Worm (Caenorhabditis elegans) whole organism, L1 larva: ENCODE data around the gene F17C8.7.

ENCODE experiments used
- ama-1 ChIP-seq: fragments of 150-350 bp; optimal IDR thresholded peaks from 2 replicates; lab custom pipeline; 2014
- blmp-1 ChIP-seq: fragments of 150-350 bp; optimal IDR thresholded peaks from 2 replicates; lab custom pipeline; 2014; ENCODE audit warnings: missing biosample characterization, missing genetic modification characterization
- ceh-8 ChIP-seq: fragments of 200-800 bp; sonication (Bioruptor generic); optimal IDR thresholded peaks from 2 replicates; lab custom pipeline; 2018; ENCODE audit warnings: mild to moderate bottlenecking, missing genetic modification characterization, moderate library complexity, missing compliant biosample characterization
- ceh-82 ChIP-seq, 3 experiments: fragments of 150-350 bp in 1 of 3; sonication (generic microtip) in 2 of 3; optimal IDR thresholded peaks; 2 replicates each; lab custom pipeline; 2014 to 2017; ENCODE audit warnings: missing biosample characterization in 3 of 3, missing genetic modification characterization in 3 of 3
- ceh-88 ChIP-seq: fragments of 200-800 bp; sonication (Bioruptor generic); IDR thresholded peaks from 2 replicates; pipeline ENCODE4 v1.3.6; 2022; ENCODE audit warnings: missing genetic modification characterization, missing compliant biosample characterization
- egl-27 ChIP-seq, 2 experiments: fragments of 150-350 bp in 1 of 2; sonication (generic microtip); optimal IDR thresholded peaks; 3 replicates each; lab custom pipeline; 2017 to 2018; ENCODE audit warnings: missing biosample characterization in 2 of 2, missing genetic modification characterization in 2 of 2, missing genetic modification reagents in 2 of 2
- lin-13 ChIP-seq: fragments of 150-350 bp; optimal IDR thresholded peaks from 2 replicates; lab custom pipeline; 2014; ENCODE audit warnings: missing biosample characterization, missing genetic modification reagents, missing genetic modification characterization
- nhr-12 ChIP-seq: sonication (generic microtip); optimal IDR thresholded peaks from 2 replicates; lab custom pipeline; 2017; ENCODE audit warnings: missing biosample characterization, missing genetic modification characterization
- nhr-76 ChIP-seq: sonication (generic microtip); optimal IDR thresholded peaks from 2 replicates; lab custom pipeline; 2017; ENCODE audit warnings: missing biosample characterization, missing genetic modification characterization
- snu-23 ChIP-seq: sonication (generic microtip); optimal IDR thresholded peaks from 2 replicates; lab custom pipeline; 2016; ENCODE audit warnings: missing genetic modification characterization, missing compliant biosample characterization
- unc-62 ChIP-seq: fragments of 150-350 bp; optimal IDR thresholded peaks from 2 replicates; lab custom pipeline; 2014; ENCODE audit warnings: missing biosample characterization, missing genetic modification reagents, missing genetic modification characterization
- zip-4 ChIP-seq: fragments of 200-800 bp; sonication (Bioruptor generic); optimal IDR thresholded peaks from 2 replicates; lab custom pipeline; 2018; ENCODE audit warnings: mild to moderate bottlenecking, missing genetic modification characterization, moderate library complexity, missing compliant biosample characterization

ce11 chrIII:4785714-4786113, 50.2 kb downstream of the F17C8.7 start, which contains the start of gene mel-28:
- TF ChIP-seq zip-4 (no peak), nhr-12 (no peak), nhr-76 (tag; lab: Kevin White, UChicago) (no peak), ceh-82 (tag; optimal IDR thresholded peaks at IDR 0.05; lab: Kevin White, UChicago) (no peak), unc-62 (GFP tag; lab: Kevin White, UChicago) (no peak), ceh-8 (GFP tag; lab: Kevin White, UChicago) (no peak), egl-27 (tag; optimal IDR thresholded peaks at IDR 0.05; lab: Kevin White, UChicago) (no peak), lin-13 (no peak), blmp-1 (tag; lab: Kevin White, UChicago) (peak; percentile 74), ama-1 (lab: Kevin White, UChicago) (no peak), snu-23 (GFP tag; lab: Kevin White, UChicago) (no peak), ceh-88 (GFP tag; lab: Robert Waterston, UW) (no peak)
